Worm (Caenorhabditis elegans) whole organism, midembryonic: ENCODE data around the gene F54D5.23.
A peak's percentile ranks its signal among the peaks of the same experiment; 100 is the strongest.

Experiments
- T22C8.4 ChIP-seq: fragments of 200-800 bp; sonication (Bioruptor generic); IDR thresholded peaks from 2 replicates; pipeline ENCODE4 v1.3.6; 2022; ENCODE audit warnings: missing genetic modification characterization, missing compliant biosample characterization
- cog-1 ChIP-seq: sonication (generic microtip); optimal IDR thresholded peaks from 2 replicates; lab custom pipeline; 2016; ENCODE audit warnings: missing genetic modification characterization, missing compliant biosample characterization
- flt-1 ChIP-seq: fragments of 200-800 bp; sonication (Bioruptor generic); IDR thresholded peaks from 2 replicates; pipeline ENCODE4 v1.3.6; 2022; ENCODE audit warnings: missing genetic modification characterization, missing compliant biosample characterization
- klf-2 ChIP-seq: fragments of 200-800 bp; sonication (Bioruptor generic); conservative IDR thresholded peaks from 2 replicates; pipeline ENCODE4 v1.3.6; 2022; ENCODE audit warnings: missing genetic modification reagents, missing genetic modification characterization, missing compliant biosample characterization
- med-1 ChIP-seq: sonication (generic microtip); optimal IDR thresholded peaks from 2 replicates; lab custom pipeline; 2017; ENCODE audit warnings: missing genetic modification characterization, mild to moderate bottlenecking, missing compliant biosample characterization, antibody characterized with exemption, missing genetic modification reagents; ENCODE audit not compliant: insufficient read depth
- ref-1 ChIP-seq: fragments of 200-800 bp; sonication (Bioruptor generic); conservative IDR thresholded peaks from 2 replicates; pipeline ENCODE4 v1.3.6; 2022; ENCODE audit warnings: missing genetic modification reagents, missing genetic modification characterization, missing compliant biosample characterization
- tab-1 ChIP-seq: fragments of 200-800 bp; sonication (Bioruptor generic); IDR thresholded peaks from 2 replicates; pipeline ENCODE4 v1.3.6; 2022; ENCODE audit warnings: missing genetic modification characterization, missing compliant biosample characterization
- ztf-23 ChIP-seq: fragments of 200-800 bp; sonication (Bioruptor generic); IDR thresholded peaks from 2 replicates; pipeline ENCODE4 v1.3.6; 2022; ENCODE audit warnings: missing genetic modification reagents, missing genetic modification characterization, missing compliant biosample characterization
- ztf-29 ChIP-seq: fragments of 200-800 bp; sonication (Bioruptor generic); IDR thresholded peaks from 2 replicates; pipeline ENCODE4 v1.3.6; 2022; ENCODE audit warnings: missing genetic modification reagents, missing genetic modification characterization, missing compliant biosample characterization

DNA sequence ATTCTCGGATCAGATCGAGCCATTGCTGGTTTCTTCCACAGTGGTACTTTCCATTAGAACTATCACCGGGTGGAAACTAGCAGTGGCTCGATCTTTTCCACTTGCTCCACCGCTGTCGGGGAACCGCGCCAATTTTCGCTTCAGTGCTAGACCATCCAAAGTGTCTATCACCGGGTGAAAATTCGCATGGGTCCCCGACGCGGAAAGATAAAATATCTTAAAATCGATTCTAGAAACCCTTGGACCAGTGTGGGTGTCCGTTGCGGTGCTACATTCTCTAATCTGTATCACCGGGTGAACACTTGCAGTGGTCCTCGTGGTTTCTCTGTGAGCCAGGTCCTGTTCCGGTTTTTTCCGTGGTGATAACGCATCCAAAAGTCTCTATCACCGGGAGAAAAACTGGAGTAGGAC lies 31.5 kb downstream of the F54D5.23 start:
- TF ChIP-seq klf-2 (GFP tag; lab: Robert Waterston, UW) (no peak), ztf-23 (GFP tag; lab: Robert Waterston, UW) (no peak), ref-1 (GFP tag; lab: Robert Waterston, UW) (no peak), med-1 (GFP tag; lab: Kevin White, UChicago) (no peak), tab-1 (GFP tag; lab: Robert Waterston, UW) (no peak; the same call in 1 of the 2 replicates), ztf-29 (GFP tag; lab: Robert Waterston, UW) (no peak), cog-1 (tag; lab: Kevin White, UChicago) (no peak), flt-1 (GFP tag; lab: Robert Waterston, UW) (peak; percentile 76), T22C8.4 (GFP tag; lab: Robert Waterston, UW) (peak; percentile 45; the same call in 1 of the 2 replicates)
